Worm (Caenorhabditis elegans) whole organism, midembryonic: Measurements from ENCODE around the gene his-59.

Experiments used
- T22C8.4 ChIP-seq: fragments of 200-800 bp; sonication (Bioruptor generic); IDR thresholded peaks from 2 replicates; pipeline ENCODE4 v1.3.6; 2022; ENCODE audit warnings: missing genetic modification characterization, missing compliant biosample characterization
- cog-1 ChIP-seq: sonication (generic microtip); optimal IDR thresholded peaks from 2 replicates; lab custom pipeline; 2016; ENCODE audit warnings: missing genetic modification characterization, missing compliant biosample characterization
- flt-1 ChIP-seq: fragments of 200-800 bp; sonication (Bioruptor generic); IDR thresholded peaks from 2 replicates; pipeline ENCODE4 v1.3.6; 2022; ENCODE audit warnings: missing genetic modification characterization, missing compliant biosample characterization
- klf-2 ChIP-seq: fragments of 200-800 bp; sonication (Bioruptor generic); conservative IDR thresholded peaks from 2 replicates; pipeline ENCODE4 v1.3.6; 2022; ENCODE audit warnings: missing genetic modification reagents, missing genetic modification characterization, missing compliant biosample characterization
- med-1 ChIP-seq: sonication (generic microtip); optimal IDR thresholded peaks from 2 replicates; lab custom pipeline; 2017; ENCODE audit warnings: missing genetic modification characterization, mild to moderate bottlenecking, missing compliant biosample characterization, antibody characterized with exemption, missing genetic modification reagents; ENCODE audit not compliant: insufficient read depth
- ref-1 ChIP-seq: fragments of 200-800 bp; sonication (Bioruptor generic); conservative IDR thresholded peaks from 2 replicates; pipeline ENCODE4 v1.3.6; 2022; ENCODE audit warnings: missing genetic modification reagents, missing genetic modification characterization, missing compliant biosample characterization
- tab-1 ChIP-seq: fragments of 200-800 bp; sonication (Bioruptor generic); IDR thresholded peaks from 2 replicates; pipeline ENCODE4 v1.3.6; 2022; ENCODE audit warnings: missing genetic modification characterization, missing compliant biosample characterization
- ztf-23 ChIP-seq: fragments of 200-800 bp; sonication (Bioruptor generic); IDR thresholded peaks from 2 replicates; pipeline ENCODE4 v1.3.6; 2022; ENCODE audit warnings: missing genetic modification reagents, missing genetic modification characterization, missing compliant biosample characterization
- ztf-29 ChIP-seq: fragments of 200-800 bp; sonication (Bioruptor generic); IDR thresholded peaks from 2 replicates; pipeline ENCODE4 v1.3.6; 2022; ENCODE audit warnings: missing genetic modification reagents, missing genetic modification characterization, missing compliant biosample characterization

The his-59 gene

DNA sequence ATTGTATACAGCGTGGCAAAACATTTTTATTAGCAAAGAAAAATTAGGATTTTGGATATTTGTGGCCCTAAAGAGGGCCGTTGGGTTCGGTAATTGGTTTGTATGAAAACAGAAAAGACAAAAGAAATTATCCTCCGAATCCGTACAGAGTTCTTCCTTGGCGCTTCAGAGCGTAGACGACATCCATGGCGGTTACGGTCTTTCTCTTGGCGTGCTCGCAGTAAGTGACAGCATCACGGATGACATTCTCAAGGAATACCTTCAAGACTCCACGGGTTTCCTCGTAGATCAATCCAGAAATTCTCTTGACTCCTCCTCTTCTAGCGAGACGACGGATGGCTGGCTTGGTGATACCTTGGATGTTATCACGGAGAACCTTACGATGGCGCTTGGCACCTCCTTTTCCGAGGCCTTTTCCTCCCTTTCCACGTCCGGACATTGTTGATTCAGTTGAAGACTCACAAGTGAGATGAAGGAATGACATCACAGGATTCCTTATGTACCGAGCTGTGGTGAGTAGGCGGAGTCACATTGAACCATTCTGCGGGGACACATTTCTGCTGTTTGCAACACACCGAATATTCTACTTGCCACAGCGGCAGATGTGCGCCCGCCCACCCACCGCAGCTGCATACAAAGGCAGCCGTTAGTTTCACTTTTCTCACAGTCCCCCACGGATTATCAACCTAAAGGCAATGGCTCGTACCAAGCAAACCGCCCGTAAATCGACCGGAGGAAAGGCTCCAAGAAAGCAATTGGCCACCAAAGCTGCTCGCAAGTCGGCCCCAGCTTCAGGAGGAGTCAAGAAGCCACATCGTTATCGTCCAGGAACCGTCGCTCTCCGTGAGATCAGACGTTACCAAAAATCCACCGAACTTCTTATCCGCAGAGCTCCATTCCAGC is at the start of gene his-59, which contains the start of gene his-60:
Gene his-59 (plus strand): TSS at position 696 of the 903 bp plus-strand sequence.
Gene his-60 (minus strand): TSS at position 439 of the 903 bp plus-strand sequence.
- TF ChIP-seq tab-1 (GFP tag; lab: Robert Waterston, UW) (no peak; the same call in 1 of the 2 replicates), ref-1 (GFP tag; lab: Robert Waterston, UW) (no peak), flt-1 (peak; percentile 90), med-1 (GFP tag; lab: Kevin White, UChicago) (no peak), cog-1 (peak; percentile 60), ztf-23 (peak; percentile 67; the same call in 1 of the 2 replicates), T22C8.4 (0 out of 2 replicates have a peak, but pooled peaks have one; percentile 6), klf-2 (GFP tag; lab: Robert Waterston, UW) (no peak), ztf-29 (GFP tag; lab: Robert Waterston, UW) (no peak; the same call in 1 of the 2 replicates)

DNA sequence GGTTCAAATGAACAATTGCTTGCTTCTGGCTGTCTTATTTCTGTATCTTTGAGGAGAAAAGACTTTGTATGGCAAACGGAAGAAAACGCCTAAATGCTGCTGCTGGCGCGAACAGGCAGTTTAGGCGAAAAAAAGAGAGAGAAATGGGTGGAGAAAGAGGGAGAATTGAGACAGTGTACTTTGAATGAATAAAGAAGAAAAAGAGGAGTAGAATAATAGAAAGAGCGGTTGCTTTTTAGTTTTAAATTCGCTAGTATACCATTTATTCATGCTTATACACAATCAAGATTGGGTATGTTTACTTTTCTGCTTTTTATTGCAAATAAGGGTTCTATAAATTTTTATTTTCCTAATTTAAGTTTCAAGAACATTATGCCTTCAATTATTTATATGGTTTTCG is 48.7 kb upstream of the his-59 start:
- no peak for TF ChIP-seq T22C8.4
- no peak for TF ChIP-seq flt-1
- no peak for TF ChIP-seq med-1 (GFP tag; lab: Kevin White, UChicago)
- TF ChIP-seq ztf-23 = no peak
- no peak for TF ChIP-seq cog-1
- no peak for TF ChIP-seq tab-1 (GFP tag; lab: Robert Waterston, UW)
- no peak for TF ChIP-seq ztf-29 (GFP tag; lab: Robert Waterston, UW)
- TF ChIP-seq klf-2 (GFP tag; lab: Robert Waterston, UW) = no peak
- no peak for TF ChIP-seq ref-1 (GFP tag; lab: Robert Waterston, UW)

DNA sequence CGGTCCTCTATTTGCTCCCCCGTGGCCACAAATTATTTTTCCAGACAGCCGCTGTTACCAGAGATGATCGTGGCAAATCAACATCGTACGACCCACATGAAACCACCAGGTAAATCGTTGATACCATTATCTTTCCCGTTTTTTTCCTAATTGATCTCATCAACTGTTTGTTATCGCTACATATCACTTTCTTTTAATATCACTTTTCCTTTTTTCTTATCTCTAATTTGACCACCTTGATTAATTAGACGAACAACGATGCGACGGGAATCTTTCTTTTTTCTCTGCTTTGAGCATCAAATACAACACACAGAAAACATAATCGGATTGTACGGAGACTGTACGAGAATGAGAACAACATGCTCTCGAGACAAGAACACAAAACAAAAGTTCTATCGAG is 47.8 kb upstream of the his-59 start:
- TF ChIP-seq ztf-29 (GFP tag; lab: Robert Waterston, UW) (no peak), tab-1 (GFP tag; lab: Robert Waterston, UW) (no peak), T22C8.4 (no peak), flt-1 (no peak), ref-1 (GFP tag; lab: Robert Waterston, UW) (no peak), klf-2 (GFP tag; lab: Robert Waterston, UW) (no peak), ztf-23 (no peak), cog-1 (no peak), med-1 (GFP tag; lab: Kevin White, UChicago) (no peak)

DNA sequence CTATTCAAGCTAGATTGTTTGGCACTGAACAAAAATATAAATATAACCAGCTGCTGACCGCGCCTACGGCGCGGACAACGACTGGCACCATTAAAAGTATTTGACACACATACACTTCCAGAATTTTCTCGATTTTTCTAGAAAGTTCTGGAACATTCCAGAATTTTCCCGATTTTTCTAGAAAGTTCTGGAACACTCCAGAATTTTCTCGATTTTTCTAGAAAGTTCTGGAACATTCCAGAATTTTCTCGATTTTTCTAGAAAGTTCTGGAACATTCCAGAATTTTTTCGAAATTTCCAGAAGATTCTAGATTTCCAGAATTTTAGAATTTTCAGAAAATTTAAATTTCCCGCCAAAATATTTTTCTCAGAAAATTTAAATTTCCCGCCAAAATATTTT is 47.1 kb upstream of the his-59 start:
- 0 out of 2 replicates have a peak, but pooled peaks have one; percentile 37 for TF ChIP-seq flt-1

DNA sequence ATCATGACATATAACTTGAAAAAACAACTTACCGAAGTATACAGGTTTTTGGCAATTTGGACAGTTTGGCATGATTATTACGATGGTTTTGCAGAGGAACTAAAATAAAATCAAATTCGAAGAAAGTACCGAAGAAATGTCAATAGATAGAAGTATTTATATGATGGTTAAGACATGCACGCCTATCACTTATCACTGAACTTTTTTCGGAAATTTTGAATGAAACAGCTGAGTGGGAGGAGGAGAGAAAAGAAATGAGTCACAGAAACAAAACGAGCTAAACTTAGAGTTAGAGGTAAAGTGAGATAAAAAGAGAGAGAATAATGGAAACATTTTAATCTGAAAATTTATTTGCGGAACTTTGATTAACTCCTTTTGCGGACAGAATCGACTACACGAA is 42.8 kb upstream of the his-59 start, which contains the start of gene valv-1:
Gene valv-1 (minus strand): TSS at position 101 of the 400 bp plus-strand sequence.
- TF ChIP-seq klf-2 (GFP tag; lab: Robert Waterston, UW) = no peak
- TF ChIP-seq T22C8.4 = no peak
- no peak for TF ChIP-seq ztf-23
- no peak for TF ChIP-seq ztf-29 (GFP tag; lab: Robert Waterston, UW)
- TF ChIP-seq ref-1 (GFP tag; lab: Robert Waterston, UW) = no peak
- TF ChIP-seq flt-1 = no peak
- TF ChIP-seq med-1 (GFP tag; lab: Kevin White, UChicago) = no peak
- no peak for TF ChIP-seq cog-1

DNA sequence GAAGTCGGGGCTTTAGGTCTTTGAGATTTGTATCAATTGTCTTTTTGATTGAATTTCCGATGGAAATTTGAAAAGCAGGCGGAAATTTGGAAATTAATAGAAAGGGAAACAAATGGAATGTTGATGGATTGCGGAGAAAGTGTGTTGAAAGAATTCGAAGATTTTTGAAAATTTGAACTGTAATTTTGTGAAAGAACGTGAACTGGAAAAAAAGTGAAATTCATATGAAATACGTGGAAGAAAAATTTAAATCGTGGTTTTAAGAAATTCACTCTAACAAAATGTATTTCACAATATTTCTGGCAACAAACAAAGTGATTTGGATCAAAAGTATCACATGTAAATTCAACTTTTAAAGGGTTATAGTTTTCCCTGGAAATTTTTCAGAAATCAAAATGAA is 42.1 kb upstream of the his-59 start, which contains the start of gene B0496.1:
Gene B0496.1 (plus strand): TSS at position 301 of the 400 bp plus-strand sequence.
- TF ChIP-seq ztf-29 (GFP tag; lab: Robert Waterston, UW) (no peak), T22C8.4 (no peak), cog-1 (no peak), ref-1 (GFP tag; lab: Robert Waterston, UW) (no peak), ztf-23 (no peak), klf-2 (GFP tag; lab: Robert Waterston, UW) (no peak), tab-1 (GFP tag; lab: Robert Waterston, UW) (no peak), med-1 (GFP tag; lab: Kevin White, UChicago) (no peak), flt-1 (no peak)

DNA sequence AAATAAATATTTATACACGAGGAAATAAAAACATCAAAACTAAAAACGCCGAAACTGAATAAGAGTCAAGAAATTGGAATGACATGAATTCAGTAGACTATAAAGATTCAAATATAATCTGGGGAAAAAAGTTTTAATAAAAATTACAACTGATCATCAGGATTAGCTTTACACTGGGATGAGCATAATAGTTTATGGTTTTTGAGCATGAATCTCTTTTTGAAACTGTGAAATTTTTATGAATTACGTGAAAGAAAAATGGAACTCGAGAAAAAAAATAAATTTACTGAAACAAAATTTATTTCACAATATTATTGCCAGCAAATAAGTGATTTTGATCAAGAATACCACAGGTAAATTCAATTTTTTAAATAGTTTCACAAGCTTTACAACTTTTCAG is 40.5 kb upstream of the his-59 start, which contains the start of gene B0496.2:
Gene B0496.2 (plus strand): TSS at position 301 of the 400 bp plus-strand sequence.
- no peak for TF ChIP-seq klf-2 (GFP tag; lab: Robert Waterston, UW)
- TF ChIP-seq med-1 (GFP tag; lab: Kevin White, UChicago) = no peak

DNA sequence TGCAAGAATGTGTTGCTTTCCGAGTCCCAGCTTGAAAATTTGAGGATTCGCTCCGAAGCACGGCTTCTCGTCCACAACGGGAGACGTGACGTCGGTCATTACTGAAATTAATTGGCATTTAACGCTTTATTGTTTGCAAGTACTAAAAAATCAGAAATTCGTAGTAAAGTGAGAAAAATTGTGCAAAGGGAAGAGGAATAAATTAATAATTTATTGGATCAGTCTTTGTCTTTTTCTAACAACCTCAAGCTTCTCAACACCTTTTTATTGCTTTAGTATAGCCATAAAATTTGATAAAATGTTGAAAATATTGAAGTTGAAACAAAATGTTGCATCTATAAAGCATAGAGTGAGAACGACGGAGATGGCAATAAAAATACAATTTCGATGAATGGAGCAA is 36.7 kb upstream of the his-59 start, which contains the start of gene tes-1:
Gene tes-1 (minus strand): TSS at position 101 of the 400 bp plus-strand sequence.
- TF ChIP-seq cog-1 = no peak
- no peak for TF ChIP-seq flt-1
- no peak for TF ChIP-seq T22C8.4
- TF ChIP-seq med-1 (GFP tag; lab: Kevin White, UChicago) = no peak
- no peak for TF ChIP-seq ztf-23
- no peak for TF ChIP-seq klf-2 (GFP tag; lab: Robert Waterston, UW)
- no peak for TF ChIP-seq ztf-29 (GFP tag; lab: Robert Waterston, UW)
- no peak for TF ChIP-seq ref-1 (GFP tag; lab: Robert Waterston, UW)

DNA sequence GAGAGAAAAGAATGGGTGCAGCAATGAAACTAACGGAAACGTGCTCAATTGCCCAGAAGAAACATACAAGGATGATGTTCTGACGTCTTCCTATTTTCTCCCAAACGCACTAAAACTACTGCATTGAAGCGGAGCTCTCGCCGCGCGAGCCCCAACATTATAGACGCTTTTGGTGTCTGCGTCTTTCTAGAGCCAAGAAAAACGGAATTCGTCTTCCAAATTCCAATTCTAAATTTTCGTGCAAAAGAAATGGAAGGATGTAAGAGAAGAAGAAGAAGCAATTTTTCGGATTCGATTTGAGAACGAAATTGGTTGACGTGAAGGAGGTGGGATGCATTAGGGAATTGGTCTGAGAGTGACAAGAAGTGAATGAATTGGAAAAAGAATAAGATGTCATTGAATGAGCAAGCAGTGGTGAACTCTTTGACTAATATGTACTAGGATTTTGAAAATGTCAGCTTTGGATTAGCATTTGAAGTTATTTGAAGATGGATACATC is 34.3 kb upstream of the his-59 start:
- TF ChIP-seq klf-2 (GFP tag; lab: Robert Waterston, UW) (no peak), ztf-29 (GFP tag; lab: Robert Waterston, UW) (no peak), ztf-23 (no peak), flt-1 (no peak), T22C8.4 (no peak), ref-1 (GFP tag; lab: Robert Waterston, UW) (no peak), cog-1 (no peak), med-1 (GFP tag; lab: Kevin White, UChicago) (no peak)
